Comparison of ENCODE assay signal across 7 fruit fly cellular contexts in genomic region chrX:5754837-5755828, dm6.
TF ChIP-seq lines count a peak whose summit lies in the region.

lin-52 (minus strand) TSS chrX:5754958.
CG15771 (plus strand) TSS chrX:5755574.

- peak; percentile 11 to 38 for TF ChIP-seq CTCF in S2 (optimal IDR thresholded peaks at IDR 0.05; lab: Kevin White, UChicago)
- TF ChIP-seq CTCF in whole organism, embryonic (GFP tag; optimal IDR thresholded peaks at IDR 0.05; lab: Kevin White, UChicago), result peak; percentile 69

TF ChIP-seq in whole organism, 6 proteins besides CTCF, POLR2A, EP300 and RAD21:
- TF ChIP-seq CG8478 (optimal IDR thresholded peaks at IDR 0.05; lab: Kevin White, UChicago) (no peak), Dll (optimal IDR thresholded peaks at IDR 0.05; lab: Kevin White, UChicago) (peak; percentile 77)

TF ChIP-seq in whole organism, adult, 20 proteins besides CTCF, POLR2A, EP300 and RAD21 (continues in another document):
- peak; percentile 97 for TF ChIP-seq bab1 (GFP tag; optimal IDR thresholded peaks at IDR 0.05; lab: Kevin White, UChicago)
- TF ChIP-seq CG7101 (tag; optimal IDR thresholded peaks at IDR 0.05; lab: Kevin White, UChicago), result peak; percentile 97
- TF ChIP-seq toe (GFP tag; optimal IDR thresholded peaks at IDR 0.05; lab: Kevin White, UChicago), result peak; percentile 85
- peak; percentile 93 for TF ChIP-seq CG33017 (tag; optimal IDR thresholded peaks at IDR 0.05; lab: Kevin White, UChicago)
- peak; percentile 90 for TF ChIP-seq CG5204 (GFP tag; optimal IDR thresholded peaks at IDR 0.05; lab: Kevin White, UChicago)
- TF ChIP-seq tj (GFP tag; optimal IDR thresholded peaks at IDR 0.05; lab: Kevin White, UChicago), result peak; percentile 93
- no peak for TF ChIP-seq cnc (optimal IDR thresholded peaks at IDR 0.05; lab: Kevin White, UChicago)
- peak; percentile 89 for TF ChIP-seq cic (GFP tag; optimal IDR thresholded peaks at IDR 0.05; lab: Kevin White, UChicago)
- TF ChIP-seq CG14711 (tag; optimal IDR thresholded peaks at IDR 0.05; lab: Kevin White, UChicago), result peak; percentile 92
- peak; percentile 98 for TF ChIP-seq ovo (GFP tag; optimal IDR thresholded peaks at IDR 0.05; lab: Kevin White, UChicago)
- peak; percentile 91 for TF ChIP-seq Hr96 (GFP tag; optimal IDR thresholded peaks at IDR 0.05; lab: Kevin White, UChicago)
- peak; percentile 93 for TF ChIP-seq pad (GFP tag; optimal IDR thresholded peaks at IDR 0.05; lab: Kevin White, UChicago)
- peak; percentile 92 for TF ChIP-seq Clk (GFP tag; optimal IDR thresholded peaks at IDR 0.05; lab: Kevin White, UChicago)
- TF ChIP-seq CG11617 (GFP tag; optimal IDR thresholded peaks at IDR 0.05; lab: Kevin White, UChicago), result peak; percentile 99
- TF ChIP-seq Mnt (GFP tag; optimal IDR thresholded peaks at IDR 0.05; lab: Kevin White, UChicago), result peak; percentile 100
- TF ChIP-seq kay (GFP tag; lab: Kevin White, UChicago; ENCODE audit: borderline replicate concordance), result peak; percentile 95
- peak; percentile 87 for TF ChIP-seq Crg-1 (GFP tag; optimal IDR thresholded peaks at IDR 0.05; lab: Kevin White, UChicago)

TF ChIP-seq in whole organism, embryonic, 481 proteins besides CTCF, POLR2A, EP300 and RAD21 (continues in another document):
- TF ChIP-seq lilli (GFP tag; optimal IDR thresholded peaks at IDR 0.05; lab: Kevin White, UChicago) (peak; percentile 92), CG13296 (GFP tag; optimal IDR thresholded peaks at IDR 0.05; lab: Kevin White, UChicago) (peak; percentile 97), ranshi (GFP tag; IDR thresholded peaks at IDR 0.05; lab: Robert Waterston, UW) (peak; percentile 93), CG7987 (GFP tag; optimal IDR thresholded peaks at IDR 0.05; lab: Kevin White, UChicago) (peak; percentile 79), ash1 (GFP tag; optimal IDR thresholded peaks at IDR 0.05; lab: Kevin White, UChicago) (no peak), crp (GFP tag; optimal IDR thresholded peaks at IDR 0.05; lab: Kevin White, UChicago) (peak in 1 of 2 experiments; percentile 61), gem (tag; optimal IDR thresholded peaks at IDR 0.05; lab: Kevin White, UChicago) (peak; percentile 96), pan (optimal IDR thresholded peaks at IDR 0.05; lab: Kevin White, UChicago) (no peak), pan (GFP tag; optimal IDR thresholded peaks at IDR 0.05 in 1 of 2, IDR thresholded peaks at IDR 0.05 in 1 of 2) (peak in 1 of 2 experiments; percentile 94), CG6765 (GFP tag; optimal IDR thresholded peaks at IDR 0.05; lab: Kevin White, UChicago) (peak; percentile 95), C15 (GFP tag; IDR thresholded peaks at IDR 0.05; lab: Robert Waterston, UW) (peak; percentile 87), amos (GFP tag; IDR thresholded peaks at IDR 0.05; lab: Robert Waterston, UW; ENCODE audit: partially characterized antibody) (peak; percentile 69), CG10462 (GFP tag; optimal IDR thresholded peaks at IDR 0.05; lab: Kevin White, UChicago) (peak; percentile 90), HLH4C (GFP tag; IDR thresholded peaks at IDR 0.05; lab: Robert Waterston, UW; ENCODE audit: partially characterized antibody) (0 out of 3 replicates have a peak, but pooled peaks have one; percentile 24), CG43689 (GFP tag; IDR thresholded peaks at IDR 0.05; lab: Robert Waterston, UW) (peak; percentile 83), Dref (GFP tag; IDR thresholded peaks at IDR 0.05; lab: Robert Waterston, UW) (peak; percentile 69), Hsf (GFP tag; optimal IDR thresholded peaks at IDR 0.05; lab: Kevin White, UChicago) (peak; percentile 86)

TF ChIP-seq in whole organism, prepupa, 60 proteins besides CTCF, POLR2A, EP300 and RAD21 (continues in another document):
- TF ChIP-seq Blimp-1 (GFP tag; optimal IDR thresholded peaks at IDR 0.05; lab: Kevin White, UChicago), result peak; percentile 92
- TF ChIP-seq Ets21C (GFP tag; optimal IDR thresholded peaks at IDR 0.05; lab: Kevin White, UChicago), result peak; percentile 86
- TF ChIP-seq CG6163 (GFP tag; IDR thresholded peaks at IDR 0.05; lab: Robert Waterston, UW), result peak; percentile 94
- peak; percentile 94 for TF ChIP-seq Lpt (GFP tag; optimal IDR thresholded peaks at IDR 0.05; lab: Kevin White, UChicago)
- peak; percentile 94 for TF ChIP-seq Sox102F (GFP tag; optimal IDR thresholded peaks at IDR 0.05; lab: Kevin White, UChicago)
- TF ChIP-seq Met (GFP tag; optimal IDR thresholded peaks at IDR 0.05; lab: Kevin White, UChicago), result peak; percentile 96
- TF ChIP-seq fd59A (GFP tag; optimal IDR thresholded peaks at IDR 0.05; lab: Kevin White, UChicago), result peak; percentile 94
- peak; percentile 93 for TF ChIP-seq Ets96B (tag; optimal IDR thresholded peaks at IDR 0.05; lab: Kevin White, UChicago)
- TF ChIP-seq acj6 (GFP tag; optimal IDR thresholded peaks at IDR 0.05; lab: Kevin White, UChicago), result peak; percentile 96
- TF ChIP-seq Eip78C (GFP tag; lab: Kevin White, UChicago), result peak; percentile 98
- TF ChIP-seq Smox (GFP tag; optimal IDR thresholded peaks at IDR 0.05; lab: Kevin White, UChicago), result peak; percentile 93
- TF ChIP-seq CG6808 (GFP tag; optimal IDR thresholded peaks at IDR 0.05; lab: Kevin White, UChicago), result peak; percentile 98
- peak; percentile 94 for TF ChIP-seq CG3919 (GFP tag; optimal IDR thresholded peaks at IDR 0.05; lab: Kevin White, UChicago)
- peak; percentile 16 for TF ChIP-seq Hr38 (GFP tag; optimal IDR thresholded peaks at IDR 0.05; lab: Kevin White, UChicago)
- peak; percentile 91 for TF ChIP-seq vri (GFP tag; optimal IDR thresholded peaks at IDR 0.05; lab: Kevin White, UChicago)
- TF ChIP-seq CG9139 (GFP tag; optimal IDR thresholded peaks at IDR 0.05; lab: Kevin White, UChicago), result peak; percentile 95
- peak; percentile 93 for TF ChIP-seq topi (GFP tag; optimal IDR thresholded peaks at IDR 0.05; lab: Kevin White, UChicago)
- TF ChIP-seq achi (GFP tag; optimal IDR thresholded peaks at IDR 0.05; lab: Kevin White, UChicago), result peak; percentile 95
- TF ChIP-seq eg (GFP tag; IDR thresholded peaks at IDR 0.05; lab: Robert Waterston, UW), result peak; percentile 95

TF ChIP-seq in whole organism, pupa, 21 proteins besides CTCF, POLR2A, EP300 and RAD21 (continues in another document):
- TF ChIP-seq CG8159 (tag; optimal IDR thresholded peaks at IDR 0.05; lab: Kevin White, UChicago) (peak; percentile 96), D1 (tag; optimal IDR thresholded peaks at IDR 0.05; lab: Kevin White, UChicago) (no peak), Pif1B (GFP tag; optimal IDR thresholded peaks at IDR 0.05; lab: Kevin White, UChicago) (peak; percentile 94), Pif1A (GFP tag; optimal IDR thresholded peaks at IDR 0.05; lab: Kevin White, UChicago) (peak; percentile 95), EcR (GFP tag; optimal IDR thresholded peaks at IDR 0.05; lab: Kevin White, UChicago) (peak; percentile 59), CG14655 (GFP tag; optimal IDR thresholded peaks at IDR 0.05; lab: Kevin White, UChicago) (peak; percentile 97), CG9948 (tag; optimal IDR thresholded peaks at IDR 0.05; lab: Kevin White, UChicago) (peak; percentile 94), rn (GFP tag; IDR thresholded peaks at IDR 0.05; lab: Robert Waterston, UW) (peak; percentile 77), CG32121 (GFP tag; IDR thresholded peaks at IDR 0.05; lab: Robert Waterston, UW) (peak; percentile 97), CG17806 (tag; optimal IDR thresholded peaks at IDR 0.05; lab: Kevin White, UChicago) (peak; percentile 91), CG10348 (GFP tag; IDR thresholded peaks at IDR 0.05; lab: Robert Waterston, UW) (peak; percentile 87), CG13204 (GFP tag; optimal IDR thresholded peaks at IDR 0.05; lab: Kevin White, UChicago) (peak; percentile 100), CG4496 (GFP tag; IDR thresholded peaks at IDR 0.05; lab: Robert Waterston, UW) (peak; percentile 95), CG12605 (GFP tag; IDR thresholded peaks at IDR 0.05; lab: Robert Waterston, UW) (peak; percentile 90), CG15710 (tag; optimal IDR thresholded peaks at IDR 0.05; lab: Kevin White, UChicago) (peak; percentile 95), Ets98B (GFP tag; IDR thresholded peaks at IDR 0.05; lab: Robert Waterston, UW) (peak; percentile 92), gl (tag; optimal IDR thresholded peaks at IDR 0.05; lab: Kevin White, UChicago) (peak; percentile 90), Snoo (tag; optimal IDR thresholded peaks at IDR 0.05; lab: Kevin White, UChicago) (peak; percentile 97), CG34367 (tag; optimal IDR thresholded peaks at IDR 0.05; lab: Kevin White, UChicago) (peak; percentile 92), fd96Ca (GFP tag; IDR thresholded peaks at IDR 0.05; lab: Robert Waterston, UW) (peak; percentile 97)

TF ChIP-seq in whole organism, wandering third instar larva, 38 proteins besides CTCF, POLR2A, EP300 and RAD21 (continues in another document):
- TF ChIP-seq Hr78 (GFP tag; optimal IDR thresholded peaks at IDR 0.05; lab: Kevin White, UChicago) (no peak), brk (GFP tag; optimal IDR thresholded peaks at IDR 0.05; lab: Kevin White, UChicago) (peak; percentile 87), Vsx2 (GFP tag; optimal IDR thresholded peaks at IDR 0.05; lab: Kevin White, UChicago; ENCODE audit: partially characterized antibody) (no peak), Myc (optimal IDR thresholded peaks at IDR 0.05; lab: Kevin White, UChicago) (peak; percentile 48), sv (GFP tag; optimal IDR thresholded peaks at IDR 0.05; lab: Kevin White, UChicago) (peak; percentile 89), N (GFP tag; optimal IDR thresholded peaks at IDR 0.05; lab: Kevin White, UChicago) (no peak), tai (GFP tag; optimal IDR thresholded peaks at IDR 0.05; lab: Kevin White, UChicago) (no peak), lola (GFP tag; optimal IDR thresholded peaks at IDR 0.05; lab: Kevin White, UChicago) (no peak), h (GFP tag; optimal IDR thresholded peaks at IDR 0.05; lab: Kevin White, UChicago) (peak; percentile 99), Dfd (GFP tag; optimal IDR thresholded peaks at IDR 0.05; lab: Kevin White, UChicago) (no peak), Hnf4 (GFP tag; optimal IDR thresholded peaks at IDR 0.05; lab: Kevin White, UChicago) (peak; percentile 77), CG32264 (GFP tag; optimal IDR thresholded peaks at IDR 0.05; lab: Kevin White, UChicago) (peak; percentile 59), ey (GFP tag; optimal IDR thresholded peaks at IDR 0.05; lab: Kevin White, UChicago) (peak; percentile 93), br (GFP tag; optimal IDR thresholded peaks at IDR 0.05; lab: Kevin White, UChicago) (peak; percentile 91), HLH106 (tag; optimal IDR thresholded peaks at IDR 0.05; lab: Kevin White, UChicago) (peak; percentile 97), CrebA (GFP tag; optimal IDR thresholded peaks at IDR 0.05; lab: Kevin White, UChicago; ENCODE audit: borderline replicate concordance) (no peak), GATAd (GFP tag; optimal IDR thresholded peaks at IDR 0.05; lab: Kevin White, UChicago) (peak; percentile 58), Abd-B (GFP tag; optimal IDR thresholded peaks at IDR 0.05; lab: Kevin White, UChicago) (no peak), Mio (GFP tag; optimal IDR thresholded peaks at IDR 0.05; lab: Kevin White, UChicago) (peak; percentile 31), fru (GFP tag; optimal IDR thresholded peaks at IDR 0.05; lab: Kevin White, UChicago) (peak; percentile 99), jim (GFP tag; optimal IDR thresholded peaks at IDR 0.05; lab: Kevin White, UChicago) (peak; percentile 91), dl (GFP tag; optimal IDR thresholded peaks at IDR 0.05; lab: Kevin White, UChicago; ENCODE audit: insufficient read depth in 1 of 2, partially characterized antibody in 2 of 2) (peak; percentile 60 to 68)
